Fruit fly (Drosophila melanogaster): ENCODE results near the gene jp.
A peak's percentile ranks its signal among the peaks of the same experiment; 100 is the strongest.

jp gene

dm6 chr2L:9568360-9569088 lies 2.0 kb upstream of the jp start, which contains the start of gene brwl (continued):
- TF ChIP-seq bigmax (GFP tag; optimal IDR thresholded peaks at IDR 0.05): peak; percentile 76
- TF ChIP-seq TFAM (GFP tag; optimal IDR thresholded peaks at IDR 0.05): peak; percentile 93
- peak; percentile 98 for TF ChIP-seq bab2 (GFP tag; optimal IDR thresholded peaks at IDR 0.05)
- peak; percentile 98 for TF ChIP-seq CG30431 (GFP tag; optimal IDR thresholded peaks at IDR 0.05)
- peak; percentile 97 for TF ChIP-seq Antp (GFP tag; optimal IDR thresholded peaks at IDR 0.05)
- peak; percentile 98 for TF ChIP-seq wor (GFP tag; IDR thresholded peaks at IDR 0.05)
- TF ChIP-seq CG11504 (tag; optimal IDR thresholded peaks at IDR 0.05): peak; percentile 98
- TF ChIP-seq CG30403 (GFP tag; optimal IDR thresholded peaks at IDR 0.05): peak; percentile 99
- TF ChIP-seq CG8388 (GFP tag; optimal IDR thresholded peaks at IDR 0.05): peak; percentile 99
- TF ChIP-seq ap (GFP tag; IDR thresholded peaks at IDR 0.05): peak; percentile 97
- no peak; the same call in 1 of the 2 replicates for TF ChIP-seq Scr (GFP tag; IDR thresholded peaks at IDR 0.05; ENCODE audit: partially characterized antibody)
- TF ChIP-seq Usf (GFP tag; optimal IDR thresholded peaks at IDR 0.05): peak; percentile 97
- peak; percentile 97 for TF ChIP-seq CG33213 (GFP tag; optimal IDR thresholded peaks at IDR 0.05)
- TF ChIP-seq ase (GFP tag; IDR thresholded peaks at IDR 0.05): peak; percentile 98
- peak; percentile 96 for TF ChIP-seq CG17385 (GFP tag; optimal IDR thresholded peaks at IDR 0.05)
- TF ChIP-seq pros (GFP tag; optimal IDR thresholded peaks at IDR 0.05): peak; percentile 70
- TF ChIP-seq row (GFP tag; IDR thresholded peaks at IDR 0.05): peak; percentile 100
- TF ChIP-seq Doc2 (GFP tag; IDR thresholded peaks at IDR 0.05): peak; percentile 93
- peak; percentile 98 for TF ChIP-seq CG6765 (GFP tag; optimal IDR thresholded peaks at IDR 0.05)
- peak; percentile 95 for TF ChIP-seq kah (GFP tag; optimal IDR thresholded peaks at IDR 0.05)
- TF ChIP-seq Atf6 (GFP tag; IDR thresholded peaks at IDR 0.05): peak; percentile 99
- peak; percentile 97 for TF ChIP-seq MBD-R2 (GFP tag; IDR thresholded peaks at IDR 0.05)
- TF ChIP-seq CG10959 (GFP tag; IDR thresholded peaks at IDR 0.05): peak; percentile 98
- peak; percentile 97 to 99 for TF ChIP-seq Hr51 (GFP tag; optimal IDR thresholded peaks at IDR 0.05)
- TF ChIP-seq Fer3 (tag; optimal IDR thresholded peaks at IDR 0.05): peak; percentile 98
- TF ChIP-seq sr (GFP tag; IDR thresholded peaks at IDR 0.05): peak; percentile 85; the same call in 2 of the 3 replicates
- peak; percentile 99 for TF ChIP-seq Oli (tag; optimal IDR thresholded peaks at IDR 0.05)
- TF ChIP-seq en (GFP tag; optimal IDR thresholded peaks at IDR 0.05): peak; percentile 98
- peak; percentile 90 for TF ChIP-seq CG31365 (tag; optimal IDR thresholded peaks at IDR 0.05)
- peak; percentile 98 for TF ChIP-seq E2f1 (GFP tag; IDR thresholded peaks at IDR 0.05)
- TF ChIP-seq chn (GFP tag; optimal IDR thresholded peaks at IDR 0.05): peak; percentile 98
- TF ChIP-seq CG8290 (GFP tag; optimal IDR thresholded peaks at IDR 0.05): peak; percentile 99
- TF ChIP-seq CG8290 (tag; optimal IDR thresholded peaks at IDR 0.05): peak; percentile 92 to 93
- peak; percentile 95 for TF ChIP-seq eyg (GFP tag; optimal IDR thresholded peaks at IDR 0.05)
- TF ChIP-seq shn (GFP tag; optimal IDR thresholded peaks at IDR 0.05): peak; percentile 96
- TF ChIP-seq CG10366 (GFP tag; IDR thresholded peaks at IDR 0.05): peak; percentile 98
- peak; percentile 95 for TF ChIP-seq ham (GFP tag; IDR thresholded peaks at IDR 0.05)
- TF ChIP-seq mam (GFP tag; optimal IDR thresholded peaks at IDR 0.05): peak; percentile 98
- TF ChIP-seq gsb (GFP tag; IDR thresholded peaks at IDR 0.05): peak; percentile 96
- TF ChIP-seq CG2129 (GFP tag; IDR thresholded peaks at IDR 0.05; ENCODE audit: partially characterized antibody): no peak
- TF ChIP-seq fd3F (GFP tag; optimal IDR thresholded peaks at IDR 0.05): peak; percentile 98
- peak; percentile 97 for TF ChIP-seq HLH54F (GFP tag; optimal IDR thresholded peaks at IDR 0.05)
- no peak for TF ChIP-seq prd (optimal IDR thresholded peaks at IDR 0.05)
- peak; percentile 99 for TF ChIP-seq prd (GFP tag; IDR thresholded peaks at IDR 0.05)
- TF ChIP-seq CG12219 (GFP tag; optimal IDR thresholded peaks at IDR 0.05): peak; percentile 98
- TF ChIP-seq CG7357 (GFP tag; IDR thresholded peaks at IDR 0.05): peak; percentile 95
- TF ChIP-seq CG17328 (GFP tag; IDR thresholded peaks at IDR 0.05): peak; percentile 99
- TF ChIP-seq B-H2 (GFP tag; optimal IDR thresholded peaks at IDR 0.05): peak; percentile 98
- 0 out of 2 replicates have a peak, but pooled peaks have one; percentile 26 for TF ChIP-seq Dref (GFP tag; IDR thresholded peaks at IDR 0.05)
- TF ChIP-seq Aef1 (GFP tag; IDR thresholded peaks at IDR 0.05): peak; percentile 98
- TF ChIP-seq CG30020 (tag; optimal IDR thresholded peaks at IDR 0.05): peak; percentile 88

All from whole organism, embryonic.